Fruit fly (Drosophila melanogaster): ENCODE measurements around the gene CG1146.

CG1146 gene

dm6 chr3L:2467424-2467838, 21.2 kb upstream of the CG1146 start:
- TF ChIP-seq CG9609 (GFP tag; optimal IDR thresholded peaks at IDR 0.05) (peak; percentile 26), croc (GFP tag; conservative IDR thresholded peaks at IDR 0.05) (peak; percentile 62), CG17359 (tag; optimal IDR thresholded peaks at IDR 0.05) (peak; percentile 86), ATbp (GFP tag; optimal IDR thresholded peaks at IDR 0.05) (peak; percentile 64), CG9876 (GFP tag; optimal IDR thresholded peaks at IDR 0.05) (peak; percentile 20), chinmo (GFP tag; IDR thresholded peaks at IDR 0.05; ENCODE audit: partially characterized antibody) (0 out of 4 replicates have a peak, but pooled peaks have one; percentile 25), CG6272 (GFP tag; IDR thresholded peaks at IDR 0.05) (no peak; the same call in 1 of the 2 replicates), CG11723 (GFP tag; optimal IDR thresholded peaks at IDR 0.05) (peak; percentile 41), CG8281 (tag; optimal IDR thresholded peaks at IDR 0.05) (peak; percentile 62), CG16813 (GFP tag; IDR thresholded peaks at IDR 0.05; ENCODE audit: partially characterized antibody) (no peak), CG6689 (GFP tag; IDR thresholded peaks at IDR 0.05) (peak; percentile 88), nerfin-2 (GFP tag; IDR thresholded peaks at IDR 0.05; ENCODE audit: partially characterized antibody) (no peak), Ssrp (tag; optimal IDR thresholded peaks at IDR 0.05) (peak; percentile 71), Meics (GFP tag; optimal IDR thresholded peaks at IDR 0.05) (peak; percentile 69), Rx (GFP tag; IDR thresholded peaks at IDR 0.05) (peak; percentile 23; the same call in 1 of the 2 replicates), fu2 (GFP tag; optimal IDR thresholded peaks at IDR 0.05) (peak; percentile 55), sisA (GFP tag; IDR thresholded peaks at IDR 0.05) (peak; percentile 70), stwl (tag; optimal IDR thresholded peaks at IDR 0.05) (peak; percentile 19), odd (GFP tag; optimal IDR thresholded peaks at IDR 0.05) (peak; percentile 40), mirr (GFP tag; optimal IDR thresholded peaks at IDR 0.05) (no peak), Atf3 (GFP tag; optimal IDR thresholded peaks at IDR 0.05) (peak; percentile 37), CG1233 (GFP tag; optimal IDR thresholded peaks at IDR 0.05) (peak; percentile 83), Dfd (GFP tag; optimal IDR thresholded peaks at IDR 0.05) (no peak), Doc2 (GFP tag; IDR thresholded peaks at IDR 0.05) (0 out of 2 replicates have a peak, but pooled peaks have one; percentile 39), slp2 (GFP tag; optimal IDR thresholded peaks at IDR 0.05) (peak; percentile 72), Ravus (GFP tag; IDR thresholded peaks at IDR 0.05) (no peak), knrl (GFP tag; IDR thresholded peaks at IDR 0.05; ENCODE audit: partially characterized antibody) (no peak), unc-4 (GFP tag; IDR thresholded peaks at IDR 0.05; ENCODE audit: partially characterized antibody) (no peak), CG17829 (tag; optimal IDR thresholded peaks at IDR 0.05) (peak; percentile 89), pzg (GFP tag; optimal IDR thresholded peaks at IDR 0.05) (no peak), CG3726 (GFP tag; IDR thresholded peaks at IDR 0.05) (no peak), PHDP (tag; optimal IDR thresholded peaks at IDR 0.05) (peak; percentile 64), cato (GFP tag; optimal IDR thresholded peaks at IDR 0.05; ENCODE audit: borderline replicate concordance) (peak; percentile 48), CG8478 (optimal IDR thresholded peaks at IDR 0.05) (no peak), Dip3 (GFP tag; optimal IDR thresholded peaks at IDR 0.05) (peak; percentile 4), pan (optimal IDR thresholded peaks at IDR 0.05) (no peak), pan (GFP tag; optimal IDR thresholded peaks at IDR 0.05 in 1 of 2, IDR thresholded peaks at IDR 0.05 in 1 of 2) (peak in 1 of 2 experiments; percentile 83), fru (optimal IDR thresholded peaks at IDR 0.05) (no peak), CG11504 (tag; optimal IDR thresholded peaks at IDR 0.05) (peak; percentile 89), CG2202 (tag; optimal IDR thresholded peaks at IDR 0.05) (peak; percentile 24), eve (GFP tag; optimal IDR thresholded peaks at IDR 0.05) (peak; percentile 65 to 90), CG18599 (GFP tag; optimal IDR thresholded peaks at IDR 0.05) (peak; percentile 51), Dll (GFP tag; IDR thresholded peaks at IDR 0.05; ENCODE audit: partially characterized antibody) (no peak), CG2116 (GFP tag; optimal IDR thresholded peaks at IDR 0.05) (peak; percentile 31), tap (tag; optimal IDR thresholded peaks at IDR 0.05) (peak; percentile 87), CG17361 (GFP tag; IDR thresholded peaks at IDR 0.05) (peak; percentile 89), sim (GFP tag; IDR thresholded peaks at IDR 0.05) (peak; percentile 63; the same call in 1 of the 2 replicates), btn (GFP tag; optimal IDR thresholded peaks at IDR 0.05) (peak; percentile 54), dysf (GFP tag; IDR thresholded peaks at IDR 0.05) (peak; percentile 70), jing (GFP tag; optimal IDR thresholded peaks at IDR 0.05) (peak; percentile 61), so (GFP tag; IDR thresholded peaks at IDR 0.05) (peak; percentile 78; the same call in 2 of the 3 replicates)
